Worm (Caenorhabditis elegans): ENCODE results near the gene F58H1.6.

F58H1.6 gene

ce11 chrV:11937710-11938109 is 4.7 kb upstream of the F58H1.6 start, which contains the start of gene gpla-1:
gpla-1 (minus strand) TSS chrV:11937810.
- TF ChIP-seq flh-1 (GFP tag; optimal IDR thresholded peaks at IDR 0.05), result no peak
- no peak for TF ChIP-seq ham-2 (GFP tag; optimal IDR thresholded peaks at IDR 0.05)
- TF ChIP-seq drap-1 (GFP tag; optimal IDR thresholded peaks at IDR 0.05), result no peak
- no peak for TF ChIP-seq zip-8 (tag; optimal IDR thresholded peaks at IDR 0.05)
- no peak for TF ChIP-seq pha-4 (tag; optimal IDR thresholded peaks at IDR 0.05)
- TF ChIP-seq blmp-1 (tag; optimal IDR thresholded peaks at IDR 0.05), result no peak
- no peak for TF ChIP-seq ces-1 (GFP tag; optimal IDR thresholded peaks at IDR 0.05)
- TF ChIP-seq tbx-8 (GFP tag; optimal IDR thresholded peaks at IDR 0.05), result no peak
- no peak for TF ChIP-seq bed-3 (GFP tag; optimal IDR thresholded peaks at IDR 0.05)

- TF ChIP-seq sptf-1 (tag; optimal IDR thresholded peaks at IDR 0.05) (no peak), sem-2 (GFP tag; optimal IDR thresholded peaks at IDR 0.05) (no peak), M03D4.4 (tag; optimal IDR thresholded peaks at IDR 0.05) (no peak), unc-62 (GFP tag; optimal IDR thresholded peaks at IDR 0.05) (no peak), drap-1 (GFP tag; optimal IDR thresholded peaks at IDR 0.05) (no peak), lsy-2 (tag; optimal IDR thresholded peaks at IDR 0.05) (no peak), snpc-4 (tag; optimal IDR thresholded peaks at IDR 0.05) (no peak), blmp-1 (tag; optimal IDR thresholded peaks at IDR 0.05) (no peak), cnd-1 (tag; optimal IDR thresholded peaks at IDR 0.05) (no peak), lin-13 (tag; optimal IDR thresholded peaks at IDR 0.05) (no peak), pha-4 (tag; optimal IDR thresholded peaks at IDR 0.05) (no peak), flh-1 (GFP tag; optimal IDR thresholded peaks at IDR 0.05) (no peak), elt-3 (tag; optimal IDR thresholded peaks at IDR 0.05) (no peak), nhr-237 (tag; optimal IDR thresholded peaks at IDR 0.05) (no peak), tbx-8 (GFP tag; optimal IDR thresholded peaks at IDR 0.05) (no peak), ceh-43 (GFP tag; optimal IDR thresholded peaks at IDR 0.05) (no peak), mep-1 (tag; optimal IDR thresholded peaks at IDR 0.05) (no peak), ztf-11 (tag; optimal IDR thresholded peaks at IDR 0.05) (no peak), ham-2 (GFP tag; optimal IDR thresholded peaks at IDR 0.05) (no peak)
Measured at ce11 chrV:11940329-11940728, 2.1 kb upstream of the F58H1.6 start.

DNA sequence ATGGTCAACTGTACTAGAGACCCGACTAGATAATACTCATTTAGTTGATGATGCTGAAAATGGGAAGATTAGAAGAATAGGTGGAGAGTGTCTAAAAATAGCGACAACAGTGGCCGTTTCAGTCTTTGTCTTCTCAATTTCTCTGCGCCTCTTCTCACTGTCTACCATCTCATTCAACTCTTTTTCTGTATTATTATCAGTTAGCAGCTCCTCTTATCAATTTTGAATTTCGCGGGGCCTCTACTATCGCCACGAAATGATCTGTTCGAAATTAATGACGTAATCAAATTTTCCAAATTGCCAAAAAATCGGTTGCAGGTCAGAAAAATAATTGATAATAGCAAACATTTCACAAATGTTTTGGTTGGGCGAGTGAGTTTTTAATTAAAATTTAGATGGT is 761 bp upstream of the F58H1.6 start:
- TF ChIP-seq mep-1 (tag; optimal IDR thresholded peaks at IDR 0.05), result no peak
- peak; percentile 68 for TF ChIP-seq zip-8 (tag; optimal IDR thresholded peaks at IDR 0.05)

DNA sequence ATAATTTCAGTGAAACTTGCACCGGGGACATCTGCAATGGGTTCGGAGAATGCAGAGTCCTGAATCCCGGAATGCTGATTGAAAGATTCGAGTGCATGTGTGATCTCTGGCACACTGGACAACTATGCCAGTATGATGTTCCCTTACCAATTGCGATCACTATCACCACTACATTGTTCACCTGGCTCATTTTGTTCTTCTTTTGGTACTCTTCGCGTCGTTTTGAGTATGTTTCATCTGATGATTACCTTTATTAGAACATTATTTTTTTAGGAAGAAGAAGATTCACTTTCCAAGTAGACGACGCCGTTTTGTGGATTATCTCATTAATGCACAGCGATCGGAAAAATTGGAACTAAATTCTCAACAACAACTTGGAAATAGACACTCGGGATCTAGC is 1.3 kb downstream of the F58H1.6 start:
- TF ChIP-seq nhr-237 (tag; optimal IDR thresholded peaks at IDR 0.05), result no peak

ce11 chrV:11945429-11945828 is 3.0 kb downstream of the F58H1.6 start:
- TF ChIP-seq lin-13 (tag; optimal IDR thresholded peaks at IDR 0.05) (no peak), unc-39 (tag; optimal IDR thresholded peaks at IDR 0.05) (no peak), ceh-43 (GFP tag; optimal IDR thresholded peaks at IDR 0.05) (no peak), M03D4.4 (tag; optimal IDR thresholded peaks at IDR 0.05) (no peak), mep-1 (tag; optimal IDR thresholded peaks at IDR 0.05) (no peak), ces-1 (GFP tag; optimal IDR thresholded peaks at IDR 0.05) (no peak), snpc-4 (tag; optimal IDR thresholded peaks at IDR 0.05) (no peak), hlh-1 (tag; optimal IDR thresholded peaks at IDR 0.05) (no peak)

DNA sequence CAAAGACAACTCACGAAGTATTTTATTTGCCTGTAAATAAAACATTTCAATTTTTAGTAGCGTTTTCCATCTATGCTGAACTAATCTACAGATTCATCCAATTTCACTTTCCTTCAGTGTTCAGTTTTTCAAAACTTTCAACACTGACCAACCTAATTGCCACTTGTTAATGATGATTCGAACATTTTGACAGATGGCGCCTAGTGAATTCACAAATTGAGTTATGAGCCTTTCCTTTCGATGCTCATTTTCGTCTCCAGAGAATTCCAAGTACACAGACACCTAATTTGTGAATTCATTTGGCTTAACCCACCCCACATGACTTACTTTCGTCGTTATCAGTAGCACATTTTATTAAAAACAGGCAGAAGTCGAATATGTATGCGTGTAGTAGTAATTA is 4.4 kb downstream of the F58H1.6 start:
- TF ChIP-seq cnd-1 (tag; optimal IDR thresholded peaks at IDR 0.05) (peak; percentile 28), ces-1 (GFP tag; optimal IDR thresholded peaks at IDR 0.05) (peak; percentile 95), ceh-43 (GFP tag; optimal IDR thresholded peaks at IDR 0.05) (no peak)

ce11 chrV:11947414-11947954 is 5.1 kb downstream of the F58H1.6 start:
- TF ChIP-seq ceh-43 (GFP tag; optimal IDR thresholded peaks at IDR 0.05), result no peak
- no peak for TF ChIP-seq lin-13 (tag; optimal IDR thresholded peaks at IDR 0.05)
- no peak for TF ChIP-seq elt-1 (tag; optimal IDR thresholded peaks at IDR 0.05; ENCODE audit: borderline replicate concordance, insufficient read depth)
- TF ChIP-seq lin-32 (GFP tag; optimal IDR thresholded peaks at IDR 0.05), result peak; percentile 70
- no peak for TF ChIP-seq flh-1 (GFP tag; optimal IDR thresholded peaks at IDR 0.05)
- TF ChIP-seq nhr-2 (tag; optimal IDR thresholded peaks at IDR 0.05), result peak; percentile 50
- TF ChIP-seq M03D4.4 (tag; optimal IDR thresholded peaks at IDR 0.05), result no peak
- no peak for TF ChIP-seq elt-3 (tag; optimal IDR thresholded peaks at IDR 0.05)
- TF ChIP-seq mep-1 (tag; optimal IDR thresholded peaks at IDR 0.05), result no peak
- no peak for TF ChIP-seq bed-3 (GFP tag; optimal IDR thresholded peaks at IDR 0.05)
- TF ChIP-seq unc-39 (tag; optimal IDR thresholded peaks at IDR 0.05), result no peak
- TF ChIP-seq mls-2 (tag; optimal IDR thresholded peaks at IDR 0.05), result no peak
- TF ChIP-seq lsy-2 (tag; optimal IDR thresholded peaks at IDR 0.05), result no peak
- TF ChIP-seq unc-62 (GFP tag; optimal IDR thresholded peaks at IDR 0.05), result peak; percentile 83
- TF ChIP-seq zip-8 (tag; optimal IDR thresholded peaks at IDR 0.05), result no peak
- no peak for TF ChIP-seq snpc-4 (tag; optimal IDR thresholded peaks at IDR 0.05)
- TF ChIP-seq sptf-1 (tag; optimal IDR thresholded peaks at IDR 0.05), result no peak
